Fruit fly (Drosophila melanogaster) whole organism, embryonic: Measurements from ENCODE around the gene CG43678.

Experiments
- Adf1 ChIP-seq: fragments of 200-800 bp; sonication (Bioruptor generic); IDR thresholded peaks from 2 replicates; pipeline ENCODE4 v1.3.6; 2022; ENCODE audit warnings: missing biosample characterization, missing genetic modification characterization
- BtbVII ChIP-seq: fragments of 200-800 bp; sonication (Bioruptor generic); optimal IDR thresholded peaks from 3 replicates; lab custom pipeline; 2017; ENCODE audit warnings: missing biosample characterization, mild to moderate bottlenecking, missing genetic modification characterization
- CG10321 ChIP-seq: fragments of 200-800 bp; sonication (Bioruptor generic); IDR thresholded peaks from 2 replicates; pipeline ENCODE4 v1.3.6; 2022; ENCODE audit warnings: missing biosample characterization, missing genetic modification characterization
- CG10654 ChIP-seq: fragments of 200-800 bp; sonication (Bioruptor generic); optimal IDR thresholded peaks from 2 replicates; lab custom pipeline; 2016; ENCODE audit warnings: missing biosample characterization, missing genetic modification characterization
- CG11398 ChIP-seq: fragments of 200-800 bp; sonication (Bioruptor generic); optimal IDR thresholded peaks from 2 replicates; lab custom pipeline; 2016; ENCODE audit warnings: missing biosample characterization, missing genetic modification characterization
- CG11504 ChIP-seq: fragments of 200-800 bp; sonication (Bioruptor generic); optimal IDR thresholded peaks from 3 replicates; lab custom pipeline; 2019; ENCODE audit warnings: missing biosample characterization, mild to moderate bottlenecking, missing genetic modification characterization, moderate library complexity
- CG12219 ChIP-seq: fragments of 200-800 bp; sonication (Bioruptor generic); optimal IDR thresholded peaks from 3 replicates; lab custom pipeline; 2018; ENCODE audit warnings: missing biosample characterization, mild to moderate bottlenecking, missing genetic modification characterization
- CG12299 ChIP-seq: fragments of 200-800 bp; sonication (Bioruptor generic); optimal IDR thresholded peaks from 2 replicates; lab custom pipeline; 2018; ENCODE audit warnings: missing biosample characterization, mild to moderate bottlenecking, missing genetic modification characterization
- CG12942 ChIP-seq: fragments of 200-800 bp; sonication (Bioruptor generic); optimal IDR thresholded peaks from 3 replicates; lab custom pipeline; 2016; ENCODE audit warnings: missing biosample characterization, missing genetic modification characterization
- CG13287 ChIP-seq: fragments of 200-800 bp; sonication (Bioruptor generic); IDR thresholded peaks from 2 replicates; pipeline ENCODE4 v1.3.6; 2022; ENCODE audit warnings: missing biosample characterization, missing genetic modification characterization; ENCODE audit not compliant: partially characterized antibody
- CG17361 ChIP-seq: fragments of 200-800 bp; sonication (Bioruptor generic); IDR thresholded peaks from 3 replicates; pipeline ENCODE4 v1.3.6; 2022; ENCODE audit warnings: missing biosample characterization, missing genetic modification characterization
- CG32772 ChIP-seq: fragments of 200-800 bp; sonication (Bioruptor generic); IDR thresholded peaks from 2 replicates; pipeline ENCODE4 v1.3.6; 2022; ENCODE audit warnings: missing biosample characterization, missing genetic modification characterization
- CG4820 ChIP-seq: fragments of 200-800 bp; sonication (Bioruptor generic); optimal IDR thresholded peaks from 3 replicates; lab custom pipeline; 2016; ENCODE audit warnings: missing biosample characterization, missing genetic modification characterization
- CG6175 ChIP-seq: fragments of 200-800 bp; sonication (Bioruptor generic); IDR thresholded peaks from 3 replicates; pipeline ENCODE4 v1.3.6; 2022; ENCODE audit warnings: missing biosample characterization, missing genetic modification characterization
- CG6854 ChIP-seq: fragments of 200-800 bp; sonication (Bioruptor generic); optimal IDR thresholded peaks from 3 replicates; lab custom pipeline; 2017; ENCODE audit warnings: missing biosample characterization, mild to moderate bottlenecking, missing genetic modification characterization
- CG7271 ChIP-seq: fragments of 200-800 bp; sonication (Bioruptor generic); optimal IDR thresholded peaks from 2 replicates; lab custom pipeline; 2018; ENCODE audit warnings: missing biosample characterization, mild to moderate bottlenecking, missing genetic modification characterization, moderate library complexity
- CG9215 ChIP-seq: fragments of 200-800 bp; sonication (Bioruptor generic); IDR thresholded peaks from 2 replicates; pipeline ENCODE4 v1.3.6; 2022; ENCODE audit warnings: missing biosample characterization, missing genetic modification characterization
- CG9932 ChIP-seq: fragments of 200-800 bp; sonication (Bioruptor generic); IDR thresholded peaks from 2 replicates; pipeline ENCODE4 v1.3.6; 2022; ENCODE audit warnings: missing biosample characterization, missing genetic modification characterization
- CkIIα-i1 ChIP-seq: fragments of 200-800 bp; sonication (Bioruptor generic); IDR thresholded peaks from 2 replicates; pipeline ENCODE4 v1.3.6; 2022; ENCODE audit warnings: missing biosample characterization, missing genetic modification characterization
- CrebB ChIP-seq: fragments of 200-800 bp; sonication (Bioruptor generic); optimal IDR thresholded peaks from 3 replicates; lab custom pipeline; 2018; ENCODE audit warnings: missing biosample characterization, mild to moderate bottlenecking, missing genetic modification characterization
- Deaf1 ChIP-seq: fragments of 200-800 bp; optimal IDR thresholded peaks from 3 replicates; lab custom pipeline; 2019; ENCODE audit warnings: missing biosample characterization, mild to moderate bottlenecking, missing genetic modification characterization, moderate library complexity
- Ets97D ChIP-seq: fragments of 200-800 bp; sonication (Bioruptor generic); optimal IDR thresholded peaks from 3 replicates; lab custom pipeline; 2016; ENCODE audit warnings: missing biosample characterization, missing genetic modification characterization
- HLH54F ChIP-seq: fragments of 200-800 bp; sonication (Bioruptor generic); optimal IDR thresholded peaks from 3 replicates; lab custom pipeline; 2016; ENCODE audit warnings: missing biosample characterization, missing genetic modification characterization
- Hmx ChIP-seq: fragments of 200-800 bp; sonication (Bioruptor generic); optimal IDR thresholded peaks from 2 replicates; lab custom pipeline; 2016; ENCODE audit warnings: missing biosample characterization, missing genetic modification characterization
- Jarid2 ChIP-seq: fragments of 200-800 bp; sonication (Bioruptor generic); optimal IDR thresholded peaks from 3 replicates; lab custom pipeline; 2017; ENCODE audit warnings: mild to moderate bottlenecking, missing biosample characterization, missing genetic modification reagents, missing genetic modification characterization
- Med ChIP-seq: fragments of 200-800 bp; sonication (Bioruptor generic); peaks from one replicate; lab custom pipeline; 2016; ENCODE audit warnings: missing biosample characterization, missing genetic modification characterization, mild to moderate bottlenecking, inconsistent platforms, moderate library complexity
- Mes4 ChIP-seq: fragments of 200-800 bp; sonication (Bioruptor generic); optimal IDR thresholded peaks from 2 replicates; lab custom pipeline; 2016; ENCODE audit warnings: missing biosample characterization, missing genetic modification characterization
- Nf-YC ChIP-seq: fragments of 200-800 bp; optimal IDR thresholded peaks from 3 replicates; lab custom pipeline; 2019; ENCODE audit warnings: missing biosample characterization, mild to moderate bottlenecking, missing genetic modification characterization, moderate library complexity
- Sin3A ChIP-seq: fragments of >200 bp; optimal IDR thresholded peaks from 2 replicates; lab custom pipeline; 2018
- Trl ChIP-seq, 3 experiments: fragments of >200 bp in 2 of 3; fragments of 200-800 bp in 1 of 3; sonication (Bioruptor generic) in 1 of 3; optimal IDR thresholded peaks; 2 replicates in 1 of 3; 3 replicates in 2 of 3; lab custom pipeline; 2016 to 2017; ENCODE audit warnings: missing biosample characterization in 1 of 3, missing genetic modification characterization in 1 of 3
- YL-1 ChIP-seq: fragments of 200-800 bp; sonication (Bioruptor generic); optimal IDR thresholded peaks from 3 replicates; lab custom pipeline; 2017; ENCODE audit warnings: missing biosample characterization, mild to moderate bottlenecking, missing genetic modification characterization
- ab ChIP-seq: fragments of 200-800 bp; sonication (Bioruptor generic); optimal IDR thresholded peaks from 2 replicates; lab custom pipeline; 2016; ENCODE audit warnings: missing biosample characterization, missing genetic modification characterization
- abd-A ChIP-seq: fragments of 200-800 bp; sonication (Bioruptor generic); optimal IDR thresholded peaks from 3 replicates; lab custom pipeline; 2019; ENCODE audit warnings: missing biosample characterization, mild to moderate bottlenecking, missing genetic modification characterization, moderate library complexity
- ac ChIP-seq: fragments of 200-800 bp; sonication (Bioruptor generic); optimal IDR thresholded peaks from 3 replicates; lab custom pipeline; 2017; ENCODE audit warnings: missing biosample characterization, mild to moderate bottlenecking, missing genetic modification characterization
- ato ChIP-seq: fragments of 200-800 bp; sonication (Bioruptor generic); IDR thresholded peaks from 2 replicates; pipeline ENCODE4 v1.3.6; 2022; ENCODE audit warnings: missing biosample characterization, missing genetic modification characterization; ENCODE audit not compliant: partially characterized antibody
- btn ChIP-seq: fragments of 200-800 bp; sonication (Bioruptor generic); optimal IDR thresholded peaks from 2 replicates; lab custom pipeline; 2016; ENCODE audit warnings: missing biosample characterization, missing genetic modification characterization
- corto ChIP-seq: fragments of 200-800 bp; sonication (Bioruptor generic); optimal IDR thresholded peaks from 2 replicates; lab custom pipeline; 2016; ENCODE audit warnings: missing biosample characterization, mild to moderate bottlenecking, missing genetic modification characterization, moderate library complexity
- dan ChIP-seq: fragments of 200-800 bp; sonication (Bioruptor generic); IDR thresholded peaks from 2 replicates; pipeline ENCODE4 v1.3.6; 2022; ENCODE audit warnings: missing biosample characterization, missing genetic modification characterization
- danr ChIP-seq: fragments of 200-800 bp; sonication (Bioruptor generic); IDR thresholded peaks from 2 replicates; pipeline ENCODE4 v1.3.6; 2022; ENCODE audit warnings: missing biosample characterization, missing genetic modification characterization
- dm ChIP-seq: fragments of 200-800 bp; sonication (Bioruptor generic); optimal IDR thresholded peaks from 3 replicates; lab custom pipeline; 2016; ENCODE audit warnings: missing biosample characterization, missing genetic modification characterization
- ewg ChIP-seq: fragments of 200-800 bp; sonication (Bioruptor generic); optimal IDR thresholded peaks from 3 replicates; lab custom pipeline; 2017; ENCODE audit warnings: mild to moderate bottlenecking, missing biosample characterization, missing genetic modification reagents, missing genetic modification characterization
- grau ChIP-seq: fragments of 200-800 bp; optimal IDR thresholded peaks from 3 replicates; lab custom pipeline; 2019; ENCODE audit warnings: missing biosample characterization, mild to moderate bottlenecking, missing genetic modification characterization, moderate library complexity
- lilli ChIP-seq: fragments of 200-800 bp; sonication (Bioruptor generic); optimal IDR thresholded peaks from 3 replicates; lab custom pipeline; 2016; ENCODE audit warnings: missing biosample characterization, missing genetic modification characterization
- lmd ChIP-seq: fragments of 200-800 bp; sonication (Bioruptor generic); IDR thresholded peaks from 2 replicates; pipeline ENCODE4 v1.3.6; 2022; ENCODE audit warnings: missing biosample characterization, missing genetic modification characterization
- luna ChIP-seq: fragments of 200-800 bp; sonication (Bioruptor generic); optimal IDR thresholded peaks from 2 replicates; lab custom pipeline; 2016; ENCODE audit warnings: missing biosample characterization, missing genetic modification characterization
- mirr ChIP-seq: fragments of 200-800 bp; sonication (Bioruptor generic); optimal IDR thresholded peaks from 3 replicates; lab custom pipeline; 2018; ENCODE audit warnings: missing biosample characterization, mild to moderate bottlenecking, missing genetic modification characterization
- mld ChIP-seq: fragments of 200-800 bp; sonication (Bioruptor generic); IDR thresholded peaks from 3 replicates; pipeline ENCODE4 v1.3.6; 2022; ENCODE audit warnings: missing biosample characterization, missing genetic modification characterization; ENCODE audit not compliant: partially characterized antibody
- repo ChIP-seq: fragments of 200-800 bp; sonication (Bioruptor generic); optimal IDR thresholded peaks from 2 replicates; lab custom pipeline; 2016; ENCODE audit warnings: missing biosample characterization, missing genetic modification characterization
- sim ChIP-seq: fragments of 200-800 bp; sonication (Bioruptor generic); IDR thresholded peaks from 2 replicates; pipeline ENCODE4 v1.3.6; 2022; ENCODE audit warnings: missing biosample characterization, missing genetic modification characterization
- trh ChIP-seq: fragments of 200-800 bp; sonication (Bioruptor generic); optimal IDR thresholded peaks from 2 replicates; lab custom pipeline; 2016; ENCODE audit warnings: missing biosample characterization, missing genetic modification characterization
- vfl ChIP-seq: fragments of 200-800 bp; sonication (Bioruptor generic); optimal IDR thresholded peaks from 2 replicates; lab custom pipeline; 2016; ENCODE audit warnings: missing biosample characterization, missing genetic modification characterization

The CG43678 gene

dm6 chr3L:15011638-15012335 lies 37.5 kb downstream of the CG43678 start (continued):
- TF ChIP-seq sim (GFP tag; lab: Robert Waterston, UW): peak; percentile 67; the same call in 1 of the 2 replicates
- no peak for TF ChIP-seq Trl (optimal IDR thresholded peaks at IDR 0.05; lab: Kevin White, UChicago)
- TF ChIP-seq Trl (GFP tag; optimal IDR thresholded peaks at IDR 0.05; lab: Kevin White, UChicago): peak; percentile 3
- TF ChIP-seq Nf-YC (tag; lab: Kevin White, UChicago): peak; percentile 57
- TF ChIP-seq Med (GFP tag; lab: Kevin White, UChicago): peak; percentile 82
- TF ChIP-seq ab (GFP tag; lab: Kevin White, UChicago): no peak
- TF ChIP-seq CG11504 (tag; lab: Kevin White, UChicago): peak; percentile 89
- no peak for TF ChIP-seq ac (GFP tag; lab: Kevin White, UChicago)
- no peak for TF ChIP-seq CG11398 (GFP tag; lab: Kevin White, UChicago)
- TF ChIP-seq CG10654 (GFP tag; lab: Kevin White, UChicago): peak; percentile 63
- TF ChIP-seq Sin3A: no peak
- TF ChIP-seq CG12942 (GFP tag; lab: Kevin White, UChicago): peak; percentile 57
- TF ChIP-seq CG7271: peak; percentile 16
- peak; percentile 9 for TF ChIP-seq vfl (GFP tag; lab: Kevin White, UChicago)
- TF ChIP-seq CG6854: peak; percentile 30
- TF ChIP-seq grau (tag; lab: Kevin White, UChicago): peak; percentile 78
- no peak for TF ChIP-seq HLH54F
- no peak for TF ChIP-seq btn (GFP tag; lab: Kevin White, UChicago)
- no peak for TF ChIP-seq CG10321 (GFP tag; lab: Robert Waterston, UW)
- no peak for TF ChIP-seq abd-A (tag; lab: Kevin White, UChicago)
- TF ChIP-seq danr: peak; percentile 39; the same call in 1 of the 2 replicates
- TF ChIP-seq ato (GFP tag; lab: Robert Waterston, UW): no peak
- TF ChIP-seq luna (GFP tag; lab: Kevin White, UChicago): no peak
- TF ChIP-seq CG9215 (GFP tag; lab: Robert Waterston, UW): peak; percentile 28; the same call in 1 of the 2 replicates
- TF ChIP-seq CG32772 (GFP tag; lab: Robert Waterston, UW): peak; percentile 64
- peak; percentile 71 for TF ChIP-seq lmd
- peak; percentile 5 for TF ChIP-seq mirr (GFP tag; lab: Kevin White, UChicago)
- TF ChIP-seq BtbVII: peak; percentile 61
- no peak for TF ChIP-seq CG13287
- TF ChIP-seq dan (GFP tag; lab: Robert Waterston, UW): no peak
- TF ChIP-seq CG6175 (GFP tag; lab: Robert Waterston, UW): no peak
- TF ChIP-seq CG9932 (GFP tag; lab: Robert Waterston, UW): no peak
- no peak for TF ChIP-seq CkIIα-i1 (GFP tag; lab: Robert Waterston, UW)
- TF ChIP-seq Hmx (GFP tag; lab: Kevin White, UChicago): no peak
- no peak for TF ChIP-seq mld (GFP tag; lab: Robert Waterston, UW)
- peak; percentile 71 for TF ChIP-seq CrebB (tag; lab: Kevin White, UChicago)
- no peak for TF ChIP-seq dm
- no peak for TF ChIP-seq Mes4
- TF ChIP-seq lilli: peak; percentile 50
- peak; percentile 51 for TF ChIP-seq Deaf1
- TF ChIP-seq corto (GFP tag; lab: Kevin White, UChicago): no peak
- TF ChIP-seq CG17361: peak; percentile 84
- peak; percentile 42 for TF ChIP-seq Jarid2 (GFP tag; lab: Kevin White, UChicago)
- TF ChIP-seq CG12219 (GFP tag; lab: Kevin White, UChicago): peak; percentile 54
- peak; percentile 32 for TF ChIP-seq ewg (GFP tag; lab: Kevin White, UChicago)
- peak; percentile 75 for TF ChIP-seq CG4820
- no peak for TF ChIP-seq Adf1 (GFP tag; lab: Robert Waterston, UW)
- TF ChIP-seq repo (GFP tag; lab: Kevin White, UChicago): no peak
- TF ChIP-seq YL-1 (GFP tag; lab: Kevin White, UChicago): no peak
- peak; percentile 62 for TF ChIP-seq CG12299 (tag; lab: Kevin White, UChicago)
- no peak for TF ChIP-seq Ets97D (GFP tag; lab: Kevin White, UChicago)
- TF ChIP-seq trh (GFP tag; lab: Kevin White, UChicago): peak; percentile 28
